Worm (Caenorhabditis elegans): ENCODE data around the gene T05G5.4.

The T05G5.4 gene

DNA sequence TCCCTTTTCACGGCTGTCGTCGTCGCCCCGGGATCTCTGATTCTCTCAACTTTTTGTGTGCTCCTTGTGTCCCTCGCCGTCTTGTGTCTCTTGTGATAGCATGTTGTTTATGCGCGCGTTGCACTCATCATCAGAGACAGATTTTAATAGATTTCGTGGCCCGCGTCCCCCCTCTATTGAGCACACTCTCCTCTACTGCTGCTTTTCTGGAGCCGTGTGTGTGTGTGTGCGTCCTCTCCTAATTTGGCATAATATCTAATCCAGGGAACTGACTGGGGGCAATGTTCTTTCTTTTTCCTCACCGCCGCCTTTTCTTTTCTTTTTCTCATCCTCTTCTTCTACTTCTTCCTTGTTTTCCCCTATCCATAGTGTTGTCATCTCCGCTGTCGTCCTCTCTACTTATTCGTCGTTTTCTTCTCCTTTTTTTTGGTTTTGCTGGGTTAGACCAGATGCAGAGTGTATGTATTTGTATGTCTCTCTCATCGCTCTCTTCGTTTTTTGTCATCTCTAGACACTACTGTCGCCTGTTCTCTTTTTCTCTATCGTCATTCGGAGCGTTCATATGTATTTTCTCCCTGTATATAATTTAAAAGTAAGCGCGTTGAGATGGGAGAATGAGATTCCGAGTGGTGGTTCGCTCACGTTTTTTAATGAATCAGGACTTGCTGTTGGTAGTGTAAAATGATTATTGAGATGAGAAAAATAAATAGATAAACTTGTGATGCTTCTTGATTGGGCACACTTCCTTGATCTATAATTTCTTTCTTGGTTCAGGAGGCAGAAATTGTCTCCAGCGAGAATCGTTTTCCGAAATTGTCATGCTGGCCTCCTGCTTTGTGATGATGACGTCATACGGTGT is 44.8 kb upstream of the T05G5.4 start (continued):
- TF ChIP-seq F44E2.7 (GFP tag; IDR thresholded peaks at IDR 0.05), result no peak
- no peak for TF ChIP-seq lir-3 (tag; optimal IDR thresholded peaks at IDR 0.05)
- no peak for TF ChIP-seq ama-1 (optimal IDR thresholded peaks at IDR 0.05)
- no peak for TF ChIP-seq Y5F2A.4 (GFP tag; optimal IDR thresholded peaks at IDR 0.05)
- no peak for TF ChIP-seq php-3 (GFP tag; IDR thresholded peaks at IDR 0.05)
- TF ChIP-seq zip-2 (tag; optimal IDR thresholded peaks at IDR 0.05), result no peak
- no peak for TF ChIP-seq attf-4 (tag; optimal IDR thresholded peaks at IDR 0.05)
- TF ChIP-seq lin-39 (tag; optimal IDR thresholded peaks at IDR 0.05), result no peak
- TF ChIP-seq cey-2 (tag; optimal IDR thresholded peaks at IDR 0.05; ENCODE audit: borderline replicate concordance, insufficient read depth), result no peak
- no peak for TF ChIP-seq dmd-8 (GFP tag; IDR thresholded peaks at IDR 0.05)
- TF ChIP-seq dmd-6 (GFP tag; IDR thresholded peaks at IDR 0.05), result peak; percentile 35; the same call in 1 of the 2 replicates
- TF ChIP-seq ctbp-1 (GFP tag; IDR thresholded peaks at IDR 0.05), result peak; percentile 64; the same call in 1 of the 2 replicates
- no peak for TF ChIP-seq vab-7 (GFP tag; IDR thresholded peaks at IDR 0.05)
- no peak for TF ChIP-seq ztf-11 (tag; optimal IDR thresholded peaks at IDR 0.05)
- TF ChIP-seq spr-3 (GFP tag; optimal IDR thresholded peaks at IDR 0.05), result no peak
- TF ChIP-seq lin-38 (GFP tag; IDR thresholded peaks at IDR 0.05), result no peak
- TF ChIP-seq ceh-44 (GFP tag; IDR thresholded peaks at IDR 0.05), result no peak
- no peak for TF ChIP-seq ceh-32 (tag; optimal IDR thresholded peaks at IDR 0.05; ENCODE audit: poor library complexity)
- TF ChIP-seq mxl-2 (GFP tag; conservative IDR thresholded peaks at IDR 0.05), result no peak
- no peak for TF ChIP-seq nhr-102 (tag; optimal IDR thresholded peaks at IDR 0.05)
- no peak for TF ChIP-seq lin-15B (tag; optimal IDR thresholded peaks at IDR 0.05)
- no peak for TF ChIP-seq pha-4 (GFP tag; IDR thresholded peaks at IDR 0.05)
- TF ChIP-seq pha-4 (tag; optimal IDR thresholded peaks at IDR 0.05), result no peak
- no peak for TF ChIP-seq daf-16 (GFP tag; optimal IDR thresholded peaks at IDR 0.05)
- peak; percentile 11 for TF ChIP-seq daf-16 (tag; optimal IDR thresholded peaks at IDR 0.05)
- TF ChIP-seq aly-2 (tag; optimal IDR thresholded peaks at IDR 0.05), result no peak
- no peak for TF ChIP-seq madf-9 (GFP tag; conservative IDR thresholded peaks at IDR 0.05)
- peak; percentile 26; the same call in 1 of the 2 replicates for TF ChIP-seq set-16 (GFP tag; IDR thresholded peaks at IDR 0.05)
- TF ChIP-seq nhr-48 (tag; optimal IDR thresholded peaks at IDR 0.05), result no peak
- no peak for TF ChIP-seq pqm-1 (tag; optimal IDR thresholded peaks at IDR 0.05)
- no peak for TF ChIP-seq F26F4.8 (GFP tag; conservative IDR thresholded peaks at IDR 0.05)
- no peak for TF ChIP-seq F10B5.3 (tag; optimal IDR thresholded peaks at IDR 0.05)
- no peak for TF ChIP-seq zip-11 (GFP tag; IDR thresholded peaks at IDR 0.05)
- TF ChIP-seq daf-8 (GFP tag; IDR thresholded peaks at IDR 0.05), result no peak
- TF ChIP-seq lin-13 (GFP tag; optimal IDR thresholded peaks at IDR 0.05), result no peak
- peak in 1 of 2 experiments; percentile 94 for TF ChIP-seq unc-62 (GFP tag; optimal IDR thresholded peaks at IDR 0.05 in 1 of 2)
- TF ChIP-seq unc-62 (tag; optimal IDR thresholded peaks at IDR 0.05), result no peak
- TF ChIP-seq ceh-20 (GFP tag; IDR thresholded peaks at IDR 0.05), result no peak
- no peak for TF ChIP-seq nhr-42 (GFP tag; IDR thresholded peaks at IDR 0.05)
- no peak for TF ChIP-seq dmd-9 (GFP tag; IDR thresholded peaks at IDR 0.05)
- no peak for TF ChIP-seq mdt-29 (GFP tag; IDR thresholded peaks at IDR 0.05)
- TF ChIP-seq hmg-1.1 (GFP tag; IDR thresholded peaks at IDR 0.05), result peak; percentile 41; the same call in 1 of the 2 replicates
- peak; percentile 18 for TF ChIP-seq spr-1 (tag; optimal IDR thresholded peaks at IDR 0.05)
- TF ChIP-seq tag-97 (GFP tag; IDR thresholded peaks at IDR 0.05), result no peak
- TF ChIP-seq Y48G9A.11 (GFP tag; IDR thresholded peaks at IDR 0.05), result no peak
- no peak for TF ChIP-seq Y75B8A.6 (GFP tag; IDR thresholded peaks at IDR 0.05)
- TF ChIP-seq unc-130 (GFP tag; optimal IDR thresholded peaks at IDR 0.05), result no peak
- TF ChIP-seq ZK546.5 (tag; optimal IDR thresholded peaks at IDR 0.05), result no peak
- no peak for TF ChIP-seq mdl-1 (tag; optimal IDR thresholded peaks at IDR 0.05)
- TF ChIP-seq mes-2 (tag; optimal IDR thresholded peaks at IDR 0.05; ENCODE audit: poor library complexity, severe bottlenecking), result no peak
- TF ChIP-seq daf-19 (GFP tag; conservative IDR thresholded peaks at IDR 0.05), result no peak
